Worm (Caenorhabditis elegans) whole organism, midembryonic: ENCODE measurements around the gene T13F2.6.

Source experiments
- T22C8.4 ChIP-seq: fragments of 200-800 bp; sonication (Bioruptor generic); IDR thresholded peaks from 2 replicates; pipeline ENCODE4 v1.3.6; 2022; ENCODE audit warnings: missing genetic modification characterization, missing compliant biosample characterization
- cog-1 ChIP-seq: sonication (generic microtip); optimal IDR thresholded peaks from 2 replicates; lab custom pipeline; 2016; ENCODE audit warnings: missing genetic modification characterization, missing compliant biosample characterization
- flt-1 ChIP-seq: fragments of 200-800 bp; sonication (Bioruptor generic); IDR thresholded peaks from 2 replicates; pipeline ENCODE4 v1.3.6; 2022; ENCODE audit warnings: missing genetic modification characterization, missing compliant biosample characterization
- ztf-29 ChIP-seq: fragments of 200-800 bp; sonication (Bioruptor generic); IDR thresholded peaks from 2 replicates; pipeline ENCODE4 v1.3.6; 2022; ENCODE audit warnings: missing genetic modification reagents, missing genetic modification characterization, missing compliant biosample characterization

DNA sequence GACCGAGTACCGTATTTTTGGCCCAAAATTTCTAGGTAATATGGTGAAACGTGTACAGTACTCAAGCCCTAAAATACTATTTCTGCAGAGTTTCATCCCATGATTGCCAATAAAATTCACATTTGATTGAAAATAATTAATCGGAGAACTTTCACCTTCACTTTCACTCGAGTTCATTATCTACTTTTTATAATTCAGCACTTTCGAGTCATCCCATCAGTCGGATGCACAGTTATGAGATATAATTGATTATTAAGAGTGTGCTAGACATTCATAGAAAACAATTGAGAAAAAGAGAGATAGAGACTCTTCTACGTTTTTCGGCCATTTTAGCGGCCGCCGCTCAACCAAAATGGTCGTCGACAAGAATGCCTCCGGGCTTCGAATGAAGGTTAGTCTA lies 24.6 kb downstream of the T13F2.6 start, which contains the start of gene fat-3:
- TF ChIP-seq cog-1 (tag; lab: Kevin White, UChicago) (no peak), ztf-29 (GFP tag; lab: Robert Waterston, UW) (no peak), flt-1 (no peak), T22C8.4 (GFP tag; lab: Robert Waterston, UW) (no peak)
